Worm (Caenorhabditis elegans): ENCODE measurements around the gene F21C10.3.
A peak's percentile ranks its signal among the peaks of the same experiment; 100 is the strongest.

F21C10.3 gene

DNA sequence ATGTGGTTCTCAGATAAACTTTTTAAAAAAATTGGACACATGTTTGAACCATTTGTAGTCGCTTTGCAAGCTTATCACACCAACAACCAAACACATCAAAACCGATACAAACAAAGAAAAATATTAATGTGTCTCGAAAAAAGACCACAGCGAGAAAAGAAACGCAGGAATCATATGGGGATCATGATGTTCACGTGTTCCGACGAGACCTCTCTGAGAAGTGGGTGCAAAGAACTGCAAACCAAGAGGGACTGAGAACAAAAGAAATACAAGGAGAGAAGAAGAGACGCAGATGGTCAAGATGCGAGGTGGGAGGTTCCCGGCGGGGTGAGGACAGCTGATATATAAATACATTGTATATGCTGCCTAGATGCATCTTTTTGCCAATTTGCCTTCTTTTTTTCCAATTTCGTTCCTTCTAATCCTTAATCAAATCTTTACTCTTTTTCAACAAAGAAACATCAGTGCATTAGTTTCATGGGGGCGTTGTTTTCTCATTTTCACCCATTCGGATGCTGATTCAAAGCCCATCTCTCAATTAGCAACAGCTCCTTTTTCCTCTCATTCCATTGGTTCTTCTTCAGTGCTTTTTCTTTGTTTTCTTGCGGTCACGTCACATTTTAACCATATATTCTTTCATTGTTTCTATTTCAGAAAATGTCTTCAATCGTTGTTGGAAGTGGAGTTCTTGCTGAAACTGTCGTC is 32.1 kb upstream of the F21C10.3 start, which contains the start of gene F21C10.10 (continued):
- TF ChIP-seq die-1 (tag; optimal IDR thresholded peaks at IDR 0.05) (peak; percentile 21), F57C9.4 (tag; optimal IDR thresholded peaks at IDR 0.05) (no peak), mcd-1 (GFP tag; IDR thresholded peaks at IDR 0.05) (peak; percentile 50), hrde-1 (tag; optimal IDR thresholded peaks at IDR 0.05; ENCODE audit: borderline replicate concordance) (no peak), rec-8 (tag; optimal IDR thresholded peaks at IDR 0.05) (no peak), lag-1 (GFP tag; IDR thresholded peaks at IDR 0.05) (no peak), ztf-25 (GFP tag; IDR thresholded peaks at IDR 0.05) (no peak), efl-1 (GFP tag; optimal IDR thresholded peaks at IDR 0.05) (no peak), egl-44 (GFP tag; IDR thresholded peaks at IDR 0.05) (peak; percentile 42; the same call in 1 of the 2 replicates), nfyb-1 (GFP tag; IDR thresholded peaks at IDR 0.05) (peak; percentile 75), cebp-2 (GFP tag; IDR thresholded peaks at IDR 0.05) (no peak), B0336.3 (GFP tag; IDR thresholded peaks at IDR 0.05) (peak; percentile 59; the same call in 1 of the 2 replicates), hmg-20 (GFP tag; IDR thresholded peaks at IDR 0.05) (no peak), F37B4.10 (GFP tag; IDR thresholded peaks at IDR 0.05) (no peak), Y53F4B.3 (GFP tag; IDR thresholded peaks at IDR 0.05) (no peak), lin-40 (tag; optimal IDR thresholded peaks at IDR 0.05) (peak; percentile 91), F22D6.2 (tag; optimal IDR thresholded peaks at IDR 0.05) (peak; percentile 94), lin-26 (GFP tag; IDR thresholded peaks at IDR 0.05) (peak; percentile 71; the same call in 1 of the 2 replicates), tbx-9 (tag; optimal IDR thresholded peaks at IDR 0.05; ENCODE audit: borderline replicate concordance) (no peak), ztf-18 (tag; optimal IDR thresholded peaks at IDR 0.05) (no peak), F33H1.4 (GFP tag; IDR thresholded peaks at IDR 0.05) (no peak), madf-8 (GFP tag; conservative IDR thresholded peaks at IDR 0.05) (no peak), F52B5.7 (tag; optimal IDR thresholded peaks at IDR 0.05) (no peak), hlh-26 (GFP tag; conservative IDR thresholded peaks at IDR 0.05) (no peak), F10E7.11 (tag; optimal IDR thresholded peaks at IDR 0.05) (no peak), hsf-1 (GFP tag; IDR thresholded peaks at IDR 0.05) (peak; percentile 62; the same call in 1 of the 2 replicates), nfya-1 (tag; optimal IDR thresholded peaks at IDR 0.05; ENCODE audit: borderline replicate concordance, insufficient read depth) (no peak), hmg-1.2 (GFP tag; IDR thresholded peaks at IDR 0.05) (peak; percentile 90), ZK185.1 (tag; optimal IDR thresholded peaks at IDR 0.05; ENCODE audit: poor library complexity, severe bottlenecking) (peak; percentile 69), bed-2 (GFP tag; IDR thresholded peaks at IDR 0.05) (no peak), ccch-3 (GFP tag; optimal IDR thresholded peaks at IDR 0.05) (no peak), let-607 (tag; optimal IDR thresholded peaks at IDR 0.05) (peak; percentile 18 to 50), sea-2 (GFP tag; IDR thresholded peaks at IDR 0.05) (no peak), ceh-40 (GFP tag; IDR thresholded peaks at IDR 0.05) (no peak), madf-6 (GFP tag; IDR thresholded peaks at IDR 0.05) (no peak), mel-28 (tag; optimal IDR thresholded peaks at IDR 0.05; ENCODE audit: borderline replicate concordance) (no peak), madf-3 (GFP tag; IDR thresholded peaks at IDR 0.05) (no peak), Y53G8AR.9 (GFP tag; conservative IDR thresholded peaks at IDR 0.05) (peak; percentile 38; the same call in 1 of the 2 replicates), zim-3 (tag; optimal IDR thresholded peaks at IDR 0.05) (no peak), nhr-120 (GFP tag; IDR thresholded peaks at IDR 0.05) (no peak), lin-35 (GFP tag; optimal IDR thresholded peaks at IDR 0.05) (peak in 1 of 3 experiments; percentile 0), lsy-27 (tag; optimal IDR thresholded peaks at IDR 0.05; ENCODE audit: borderline replicate concordance, insufficient read depth) (no peak)

Measured in whole organism, young adult.